Worm (Caenorhabditis elegans) whole organism, L1 larva: ENCODE measurements around the gene nhr-61.

ENCODE experiments used
- C04F5.9 ChIP-seq: sonication (generic microtip); optimal IDR thresholded peaks from 2 replicates; lab custom pipeline; 2016; ENCODE audit warnings: missing genetic modification characterization, missing compliant biosample characterization
- C16A3.4 ChIP-seq: fragments of 150-350 bp; optimal IDR thresholded peaks from 2 replicates; lab custom pipeline; 2014; ENCODE audit warnings: missing biosample characterization, missing genetic modification characterization
- C34B4.2 ChIP-seq: sonication (generic microtip); optimal IDR thresholded peaks from 2 replicates; lab custom pipeline; 2017; ENCODE audit warnings: mild to moderate bottlenecking, missing genetic modification characterization, missing compliant biosample characterization
- alr-1 ChIP-seq: fragments of 200-800 bp; sonication (Bioruptor generic); optimal IDR thresholded peaks from 2 replicates; lab custom pipeline; 2018; ENCODE audit warnings: borderline replicate concordance, mild to moderate bottlenecking, missing genetic modification characterization, missing compliant biosample characterization
- aly-2 ChIP-seq: fragments of 150-350 bp; optimal IDR thresholded peaks from 2 replicates; lab custom pipeline; 2014; ENCODE audit warnings: missing biosample characterization, missing genetic modification characterization
- blmp-1 ChIP-seq: fragments of 150-350 bp; optimal IDR thresholded peaks from 2 replicates; lab custom pipeline; 2014; ENCODE audit warnings: missing biosample characterization, missing genetic modification characterization
- ceh-63 ChIP-seq: fragments of 200-800 bp; sonication (Bioruptor generic); optimal IDR thresholded peaks from 2 replicates; lab custom pipeline; 2018; ENCODE audit warnings: mild to moderate bottlenecking, missing genetic modification characterization, missing compliant biosample characterization
- ceh-8 ChIP-seq: fragments of 200-800 bp; sonication (Bioruptor generic); optimal IDR thresholded peaks from 2 replicates; lab custom pipeline; 2018; ENCODE audit warnings: mild to moderate bottlenecking, missing genetic modification characterization, moderate library complexity, missing compliant biosample characterization
- ceh-82 ChIP-seq, 3 experiments: fragments of 150-350 bp in 1 of 3; sonication (generic microtip) in 2 of 3; optimal IDR thresholded peaks; 2 replicates each; lab custom pipeline; 2014 to 2017; ENCODE audit warnings: missing biosample characterization in 3 of 3, missing genetic modification characterization in 3 of 3
- ceh-88 ChIP-seq: fragments of 200-800 bp; sonication (Bioruptor generic); IDR thresholded peaks from 2 replicates; pipeline ENCODE4 v1.3.6; 2022; ENCODE audit warnings: missing genetic modification characterization, missing compliant biosample characterization
- ceh-90 ChIP-seq: sonication (generic microtip); optimal IDR thresholded peaks from 2 replicates; lab custom pipeline; 2016; ENCODE audit warnings: missing genetic modification characterization, missing compliant biosample characterization
- ces-1 ChIP-seq: fragments of 150-350 bp; optimal IDR thresholded peaks from 2 replicates; lab custom pipeline; 2014; ENCODE audit warnings: missing biosample characterization, missing genetic modification reagents, missing genetic modification characterization
- dsc-1 ChIP-seq: sonication (generic microtip); optimal IDR thresholded peaks from 2 replicates; lab custom pipeline; 2016; ENCODE audit warnings: mild to moderate bottlenecking, missing genetic modification characterization, missing compliant biosample characterization
- efl-1 ChIP-seq, 4 experiments: fragments of 150-350 bp; optimal IDR thresholded peaks in 3 of 4; peaks in 1 of 4; 1 replicate in 1 of 4; 2 replicates in 3 of 4; lab custom pipeline; 2014; ENCODE audit warnings: missing biosample characterization in 2 of 4, missing genetic modification characterization in 2 of 4, missing genetic modification reagents in 2 of 4
- egl-27 ChIP-seq, 2 experiments: fragments of 150-350 bp in 1 of 2; sonication (generic microtip); optimal IDR thresholded peaks; 3 replicates each; lab custom pipeline; 2017 to 2018; ENCODE audit warnings: missing biosample characterization in 2 of 2, missing genetic modification characterization in 2 of 2, missing genetic modification reagents in 2 of 2
- ets-5 ChIP-seq: fragments of 200-800 bp; sonication (Bioruptor generic); IDR thresholded peaks from 2 replicates; pipeline ENCODE4 v1.3.6; 2022; ENCODE audit warnings: missing genetic modification characterization, missing compliant biosample characterization
- fkh-10 ChIP-seq: sonication (generic microtip); optimal IDR thresholded peaks from 2 replicates; lab custom pipeline; 2017; ENCODE audit warnings: missing biosample characterization, missing genetic modification reagents, missing genetic modification characterization
- fkh-8 ChIP-seq: sonication (generic microtip); optimal IDR thresholded peaks from 2 replicates; lab custom pipeline; 2016; ENCODE audit warnings: mild to moderate bottlenecking, missing genetic modification characterization, missing compliant biosample characterization
- grh-1 ChIP-seq: fragments of 200-800 bp; sonication (Bioruptor generic); IDR thresholded peaks from 2 replicates; pipeline ENCODE4 v1.3.6; 2022; ENCODE audit warnings: missing genetic modification reagents, missing genetic modification characterization, missing compliant biosample characterization
- hlh-17 ChIP-seq: fragments of 200-800 bp; sonication (Bioruptor generic); optimal IDR thresholded peaks from 2 replicates; lab custom pipeline; 2018; ENCODE audit warnings: missing genetic modification characterization, mild to moderate bottlenecking, missing compliant biosample characterization, moderate library complexity, borderline replicate concordance
- hlh-4 ChIP-seq: sonication (generic microtip); optimal IDR thresholded peaks from 2 replicates; lab custom pipeline; 2016; ENCODE audit warnings: mild to moderate bottlenecking, missing genetic modification characterization, missing compliant biosample characterization
- hpl-2 ChIP-seq: fragments of 150-350 bp; optimal IDR thresholded peaks from 2 replicates; lab custom pipeline; 2014; ENCODE audit warnings: missing biosample characterization, missing genetic modification reagents, missing genetic modification characterization
- lin-13 ChIP-seq: fragments of 150-350 bp; optimal IDR thresholded peaks from 2 replicates; lab custom pipeline; 2014; ENCODE audit warnings: missing biosample characterization, missing genetic modification reagents, missing genetic modification characterization
- lin-15B ChIP-seq: fragments of 150-350 bp; sonication (generic microtip); optimal IDR thresholded peaks from 3 replicates; lab custom pipeline; 2014; ENCODE audit warnings: missing biosample characterization, missing genetic modification characterization
- lin-35 ChIP-seq, 2 experiments: fragments of 150-350 bp; optimal IDR thresholded peaks; 2 replicates each; lab custom pipeline; 2014; ENCODE audit warnings: missing biosample characterization in 2 of 2, missing genetic modification characterization in 2 of 2, missing genetic modification reagents in 2 of 2
- lin-39 ChIP-seq: fragments of 150-350 bp; optimal IDR thresholded peaks from 2 replicates; lab custom pipeline; 2014; ENCODE audit warnings: missing biosample characterization, missing genetic modification reagents, missing genetic modification characterization
- mef-2 ChIP-seq: fragments of 150-350 bp; optimal IDR thresholded peaks from 2 replicates; lab custom pipeline; 2014; ENCODE audit warnings: missing biosample characterization, missing genetic modification characterization
- mep-1 ChIP-seq: fragments of 150-350 bp; optimal IDR thresholded peaks from 2 replicates; lab custom pipeline; 2014; ENCODE audit warnings: missing biosample characterization, missing genetic modification characterization
- nhr-11 ChIP-seq: fragments of 150-350 bp; optimal IDR thresholded peaks from 2 replicates; lab custom pipeline; 2014; ENCODE audit warnings: missing biosample characterization, missing genetic modification characterization
- nhr-12 ChIP-seq: sonication (generic microtip); optimal IDR thresholded peaks from 2 replicates; lab custom pipeline; 2017; ENCODE audit warnings: missing biosample characterization, missing genetic modification characterization
- nhr-19 ChIP-seq: fragments of 200-800 bp; sonication (Bioruptor generic); conservative IDR thresholded peaks from 2 replicates; pipeline ENCODE4 v1.3.6; 2022; ENCODE audit warnings: missing genetic modification characterization, missing compliant biosample characterization
- nhr-20 ChIP-seq: sonication (generic microtip); optimal IDR thresholded peaks from 2 replicates; lab custom pipeline; 2016; ENCODE audit warnings: mild to moderate bottlenecking, missing genetic modification characterization, missing compliant biosample characterization
- nhr-237 ChIP-seq: fragments of 150-350 bp; optimal IDR thresholded peaks from 2 replicates; lab custom pipeline; 2014; ENCODE audit warnings: missing biosample characterization, missing genetic modification characterization
- nhr-28 ChIP-seq: fragments of 150-350 bp; optimal IDR thresholded peaks from 2 replicates; lab custom pipeline; 2014; ENCODE audit warnings: missing biosample characterization, missing genetic modification characterization
- nhr-71 ChIP-seq: sonication (generic microtip); optimal IDR thresholded peaks from 2 replicates; lab custom pipeline; 2016; ENCODE audit warnings: mild to moderate bottlenecking, missing genetic modification characterization, moderate library complexity, missing compliant biosample characterization
- nhr-90 ChIP-seq: sonication (generic microtip); optimal IDR thresholded peaks from 2 replicates; lab custom pipeline; 2016; ENCODE audit warnings: mild to moderate bottlenecking, missing genetic modification characterization, missing compliant biosample characterization; ENCODE audit not compliant: poor library complexity
- pag-3 ChIP-seq: sonication (generic microtip); optimal IDR thresholded peaks from 2 replicates; lab custom pipeline; 2017; ENCODE audit warnings: missing genetic modification characterization, mild to moderate bottlenecking, missing compliant biosample characterization, antibody characterized with exemption, borderline replicate concordance; ENCODE audit not compliant: insufficient read depth
- pax-3 ChIP-seq: fragments of 200-800 bp; sonication (Bioruptor generic); optimal IDR thresholded peaks from 2 replicates; lab custom pipeline; 2018; ENCODE audit warnings: mild to moderate bottlenecking, missing genetic modification characterization, moderate library complexity, missing compliant biosample characterization
- rnt-1 ChIP-seq: sonication (generic microtip); optimal IDR thresholded peaks from 2 replicates; lab custom pipeline; 2016; ENCODE audit warnings: mild to moderate bottlenecking, missing genetic modification characterization, moderate library complexity, missing compliant biosample characterization
- snpc-4 ChIP-seq: fragments of 150-350 bp; optimal IDR thresholded peaks from 2 replicates; lab custom pipeline; 2014; ENCODE audit warnings: missing biosample characterization, missing genetic modification characterization
- sox-4 ChIP-seq: sonication (generic microtip); optimal IDR thresholded peaks from 2 replicates; lab custom pipeline; 2016; ENCODE audit warnings: missing genetic modification characterization, missing compliant biosample characterization
- sup-37 ChIP-seq: fragments of 200-800 bp; sonication (Bioruptor generic); optimal IDR thresholded peaks from 2 replicates; lab custom pipeline; 2018; ENCODE audit warnings: mild to moderate bottlenecking, missing genetic modification characterization, missing compliant biosample characterization
- swsn-7 ChIP-seq: sonication (generic microtip); optimal IDR thresholded peaks from 2 replicates; lab custom pipeline; 2016; ENCODE audit warnings: missing genetic modification characterization, missing compliant biosample characterization
- tbx-2 ChIP-seq: sonication (generic microtip); optimal IDR thresholded peaks from 2 replicates; lab custom pipeline; 2016; ENCODE audit warnings: missing genetic modification characterization, missing compliant biosample characterization
- tlp-1 ChIP-seq: fragments of 150-350 bp; optimal IDR thresholded peaks from 2 replicates; lab custom pipeline; 2014; ENCODE audit warnings: missing biosample characterization, missing genetic modification characterization
- unc-30 ChIP-seq: sonication (generic microtip); optimal IDR thresholded peaks from 2 replicates; lab custom pipeline; 2017; ENCODE audit warnings: missing biosample characterization, missing genetic modification characterization
- unc-86 ChIP-seq: sonication (generic microtip); optimal IDR thresholded peaks from 2 replicates; lab custom pipeline; 2016; ENCODE audit warnings: missing genetic modification characterization, missing compliant biosample characterization
- unc-98 ChIP-seq: fragments of 200-800 bp; sonication (Bioruptor generic); IDR thresholded peaks from 2 replicates; pipeline ENCODE4 v1.3.6; 2022; ENCODE audit warnings: missing genetic modification characterization, missing compliant biosample characterization
- vab-15 ChIP-seq: sonication (generic microtip); optimal IDR thresholded peaks from 2 replicates; lab custom pipeline; 2017; ENCODE audit warnings: missing genotype, mild to moderate bottlenecking, missing genetic modification characterization, missing compliant biosample characterization
- zag-1 ChIP-seq: fragments of 150-350 bp; optimal IDR thresholded peaks from 2 replicates; lab custom pipeline; 2014; ENCODE audit warnings: missing biosample characterization, missing genetic modification characterization

The nhr-61 gene

ce11 chrII:14841253-14841652, 22.9 kb upstream of the nhr-61 start (continued):
- TF ChIP-seq grh-1 (no peak), nhr-20 (tag; lab: Kevin White, UChicago) (peak; percentile 82), ceh-63 (GFP tag; lab: Kevin White, UChicago) (no peak), C04F5.9 (no peak), hpl-2 (GFP tag; lab: Kevin White, UChicago) (no peak), mef-2 (tag; lab: Kevin White, UChicago) (no peak), fkh-8 (tag; lab: Kevin White, UChicago) (no peak), efl-1 (optimal IDR thresholded peaks at IDR 0.05; lab: Kevin White, UChicago) (no peak), efl-1 (GFP tag; optimal IDR thresholded peaks at IDR 0.05 in 1 of 2; lab: Kevin White, UChicago) (no peak), mep-1 (tag; lab: Kevin White, UChicago) (no peak), zag-1 (tag; lab: Kevin White, UChicago) (no peak)

DNA sequence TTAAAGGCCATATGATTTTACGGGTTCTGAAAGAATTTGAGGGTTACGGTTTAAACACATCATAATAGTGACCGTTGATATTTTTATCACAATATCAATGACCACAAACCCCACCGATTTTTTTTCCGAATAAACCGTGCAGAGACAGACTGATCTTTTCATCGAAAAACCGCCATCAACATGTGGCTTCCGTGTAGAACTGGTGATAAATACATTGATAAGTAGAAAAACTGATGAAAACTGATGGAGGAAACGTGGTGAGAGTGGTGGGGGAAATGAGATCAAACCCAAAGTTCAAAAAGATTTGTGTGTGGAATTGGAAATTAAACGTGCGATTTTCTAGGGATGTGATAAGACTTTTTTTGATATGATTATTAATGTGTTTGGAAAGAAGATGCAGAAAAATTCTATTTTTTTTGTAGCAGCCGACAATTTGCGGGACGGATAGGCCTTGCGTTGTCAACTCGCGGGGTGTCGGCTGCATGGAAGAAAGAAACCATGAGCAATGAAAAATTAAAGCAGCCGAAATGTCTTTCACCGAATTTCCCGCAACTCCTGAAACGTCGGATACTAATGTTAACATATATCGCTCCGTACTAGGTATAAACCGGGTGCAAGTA, 20.4 kb upstream of the nhr-61 start:
- no peak for TF ChIP-seq fkh-10 (GFP tag; lab: Kevin White, UChicago)
- TF ChIP-seq ceh-90 (tag; lab: Kevin White, UChicago) = no peak
- no peak for TF ChIP-seq C34B4.2
- TF ChIP-seq vab-15 (tag; lab: Kevin White, UChicago) = no peak
- TF ChIP-seq lin-35 (GFP tag; optimal IDR thresholded peaks at IDR 0.05; lab: Kevin White, UChicago) = peak in 1 of 2 experiments; percentile 31
- TF ChIP-seq swsn-7 = no peak
- no peak for TF ChIP-seq nhr-11 (tag; lab: Kevin White, UChicago)
- no peak for TF ChIP-seq hpl-2 (GFP tag; lab: Kevin White, UChicago)
- no peak for TF ChIP-seq mep-1 (tag; lab: Kevin White, UChicago)
- no peak for TF ChIP-seq alr-1
- TF ChIP-seq tlp-1 = no peak
- TF ChIP-seq unc-98 (GFP tag; lab: Robert Waterston, UW) = no peak
- TF ChIP-seq grh-1 = no peak
- TF ChIP-seq mef-2 (tag; lab: Kevin White, UChicago) = no peak
- no peak for TF ChIP-seq dsc-1 (tag; lab: Kevin White, UChicago)
- peak; percentile 60 for TF ChIP-seq nhr-20 (tag; lab: Kevin White, UChicago)
- no peak for TF ChIP-seq ceh-82 (tag; optimal IDR thresholded peaks at IDR 0.05; lab: Kevin White, UChicago)
- no peak for TF ChIP-seq ets-5 (GFP tag; lab: Robert Waterston, UW)
- no peak for TF ChIP-seq lin-15B (tag; lab: Kevin White, UChicago)
- TF ChIP-seq rnt-1 (tag; lab: Kevin White, UChicago) = no peak
- peak; percentile 67 for TF ChIP-seq blmp-1 (tag; lab: Kevin White, UChicago)
- no peak for TF ChIP-seq ceh-8 (GFP tag; lab: Kevin White, UChicago)
- no peak for TF ChIP-seq egl-27 (tag; optimal IDR thresholded peaks at IDR 0.05; lab: Kevin White, UChicago)
- TF ChIP-seq nhr-90 (tag; lab: Kevin White, UChicago) = peak; percentile 44
- no peak for TF ChIP-seq C16A3.4
- no peak for TF ChIP-seq ces-1
- no peak for TF ChIP-seq pax-3 (tag; lab: Kevin White, UChicago)
- peak; percentile 38 for TF ChIP-seq nhr-71
- no peak for TF ChIP-seq lin-13 (GFP tag; lab: Kevin White, UChicago)
- no peak for TF ChIP-seq sox-4
- no peak for TF ChIP-seq nhr-28 (tag; lab: Kevin White, UChicago)
- no peak for TF ChIP-seq hlh-4 (tag; lab: Kevin White, UChicago)
- TF ChIP-seq ceh-88 (GFP tag; lab: Robert Waterston, UW) = no peak
- no peak for TF ChIP-seq lin-39 (tag; lab: Kevin White, UChicago)
- no peak for TF ChIP-seq nhr-19
- peak; percentile 24 for TF ChIP-seq tbx-2 (tag; lab: Kevin White, UChicago)
- no peak for TF ChIP-seq aly-2 (tag; lab: Kevin White, UChicago)
- TF ChIP-seq nhr-237 = no peak
- no peak for TF ChIP-seq nhr-12 (tag; lab: Kevin White, UChicago)
- no peak for TF ChIP-seq unc-86
- no peak for TF ChIP-seq sup-37 (GFP tag; lab: Kevin White, UChicago)
- peak; percentile 9 for TF ChIP-seq snpc-4
- TF ChIP-seq unc-30 (tag; lab: Kevin White, UChicago) = no peak
- TF ChIP-seq hlh-17 (GFP tag; lab: Kevin White, UChicago) = no peak
- TF ChIP-seq pag-3 (tag; lab: Kevin White, UChicago) = no peak
